Fruit fly (Drosophila melanogaster) whole organism, embryonic: Measurements from ENCODE around the gene CG43338.

Experiments
- Blimp-1 ChIP-seq: fragments of 200-800 bp; sonication (Bioruptor generic); optimal IDR thresholded peaks from 3 replicates; lab custom pipeline; 2018; ENCODE audit warnings: missing biosample characterization, missing genetic modification characterization, mild to moderate bottlenecking, moderate library complexity, missing genetic modification reagents
- CG10267 ChIP-seq: fragments of 200-800 bp; sonication (Bioruptor generic); optimal IDR thresholded peaks from 2 replicates; lab custom pipeline; 2018; ENCODE audit warnings: missing biosample characterization, mild to moderate bottlenecking, missing genetic modification characterization, moderate library complexity
- CG12104 ChIP-seq: fragments of 200-800 bp; sonication (Bioruptor generic); optimal IDR thresholded peaks from 3 replicates; lab custom pipeline; 2016; ENCODE audit warnings: missing biosample characterization, missing genetic modification characterization
- CG12744 ChIP-seq: fragments of 200-800 bp; sonication (Bioruptor generic); optimal IDR thresholded peaks from 2 replicates; lab custom pipeline; 2016; ENCODE audit warnings: missing biosample characterization, missing genetic modification characterization
- CG12942 ChIP-seq: fragments of 200-800 bp; sonication (Bioruptor generic); optimal IDR thresholded peaks from 3 replicates; lab custom pipeline; 2016; ENCODE audit warnings: missing biosample characterization, missing genetic modification characterization
- CG17568 ChIP-seq: fragments of 200-800 bp; sonication (Bioruptor generic); optimal IDR thresholded peaks from 2 replicates; lab custom pipeline; 2018; ENCODE audit warnings: missing biosample characterization, mild to moderate bottlenecking, missing genetic modification characterization, moderate library complexity
- CG17612 ChIP-seq: fragments of 200-800 bp; sonication (Bioruptor generic); IDR thresholded peaks from 2 replicates; pipeline ENCODE4 v1.3.6; 2022; ENCODE audit warnings: missing biosample characterization, missing genetic modification characterization
- CG17802 ChIP-seq: fragments of 200-800 bp; sonication (Bioruptor generic); optimal IDR thresholded peaks from 2 replicates; lab custom pipeline; 2018; ENCODE audit warnings: missing biosample characterization, mild to moderate bottlenecking, missing genetic modification characterization, moderate library complexity
- CG17912 ChIP-seq: fragments of 200-800 bp; sonication (Bioruptor generic); optimal IDR thresholded peaks from 2 replicates; lab custom pipeline; 2018; ENCODE audit warnings: missing biosample characterization, mild to moderate bottlenecking, missing genetic modification characterization
- CG1832 ChIP-seq: fragments of 200-800 bp; sonication (Bioruptor generic); optimal IDR thresholded peaks from 2 replicates; lab custom pipeline; 2017; ENCODE audit warnings: missing biosample characterization, mild to moderate bottlenecking, missing genetic modification characterization, inconsistent platforms
- CG2199 ChIP-seq: fragments of 200-800 bp; sonication (Bioruptor generic); IDR thresholded peaks from 3 replicates; pipeline ENCODE4 v1.3.6; 2022; ENCODE audit warnings: missing biosample characterization, missing genetic modification characterization
- CG2712 ChIP-seq: fragments of 200-800 bp; optimal IDR thresholded peaks from 3 replicates; lab custom pipeline; 2019; ENCODE audit warnings: missing biosample characterization, mild to moderate bottlenecking, missing genetic modification characterization, moderate library complexity
- CG3065 ChIP-seq: fragments of 200-800 bp; sonication (Bioruptor generic); optimal IDR thresholded peaks from 2 replicates; lab custom pipeline; 2016; ENCODE audit warnings: missing biosample characterization, missing genetic modification characterization
- CG32772 ChIP-seq: fragments of 200-800 bp; sonication (Bioruptor generic); IDR thresholded peaks from 2 replicates; pipeline ENCODE4 v1.3.6; 2022; ENCODE audit warnings: missing biosample characterization, missing genetic modification characterization
- CG3281 ChIP-seq: fragments of 200-800 bp; sonication (Bioruptor generic); optimal IDR thresholded peaks from 3 replicates; lab custom pipeline; 2017; ENCODE audit warnings: missing biosample characterization, mild to moderate bottlenecking, missing genetic modification characterization
- CG3995 ChIP-seq: fragments of 200-800 bp; sonication (Bioruptor generic); optimal IDR thresholded peaks from 3 replicates; lab custom pipeline; 2016; ENCODE audit warnings: missing biosample characterization, missing genetic modification characterization
- CG4404 ChIP-seq: fragments of 200-800 bp; sonication (Bioruptor generic); IDR thresholded peaks from 2 replicates; pipeline ENCODE4 v1.3.6; 2022; ENCODE audit warnings: missing biosample characterization, missing genetic modification characterization
- CG4424 ChIP-seq: fragments of 200-800 bp; sonication (Bioruptor generic); optimal IDR thresholded peaks from 3 replicates; lab custom pipeline; 2016; ENCODE audit warnings: missing biosample characterization, missing genetic modification characterization
- CG4820 ChIP-seq: fragments of 200-800 bp; sonication (Bioruptor generic); optimal IDR thresholded peaks from 3 replicates; lab custom pipeline; 2016; ENCODE audit warnings: missing biosample characterization, missing genetic modification characterization
- CG6765 ChIP-seq: fragments of 200-800 bp; sonication (Bioruptor generic); optimal IDR thresholded peaks from 3 replicates; lab custom pipeline; 2017; ENCODE audit warnings: missing biosample characterization, mild to moderate bottlenecking, missing genetic modification characterization
- CG7556 ChIP-seq: fragments of 200-800 bp; sonication (Bioruptor generic); optimal IDR thresholded peaks from 2 replicates; lab custom pipeline; 2017; ENCODE audit warnings: missing biosample characterization, mild to moderate bottlenecking, missing genetic modification characterization
- CG7786 ChIP-seq: fragments of 200-800 bp; sonication (Bioruptor generic); optimal IDR thresholded peaks from 2 replicates; lab custom pipeline; 2016; ENCODE audit warnings: missing biosample characterization, missing genetic modification characterization
- CG8089 ChIP-seq: fragments of 200-800 bp; sonication (Bioruptor generic); optimal IDR thresholded peaks from 3 replicates; lab custom pipeline; 2016; ENCODE audit warnings: missing biosample characterization, missing genetic modification characterization
- CG8478 ChIP-seq: fragments of >200 bp; optimal IDR thresholded peaks from 2 replicates; lab custom pipeline; 2018
- CG8944 ChIP-seq: fragments of 200-800 bp; sonication (Bioruptor generic); optimal IDR thresholded peaks from 3 replicates; lab custom pipeline; 2016; ENCODE audit warnings: missing biosample characterization, missing genetic modification characterization
- CHES-1-like ChIP-seq: fragments of 200-800 bp; sonication (Bioruptor generic); optimal IDR thresholded peaks from 2 replicates; lab custom pipeline; 2016; ENCODE audit warnings: missing biosample characterization, missing genetic modification characterization
- Dip3 ChIP-seq: fragments of 200-800 bp; sonication (Bioruptor generic); optimal IDR thresholded peaks from 3 replicates; lab custom pipeline; 2016; ENCODE audit warnings: missing biosample characterization, missing genetic modification characterization
- Ets97D ChIP-seq: fragments of 200-800 bp; sonication (Bioruptor generic); optimal IDR thresholded peaks from 3 replicates; lab custom pipeline; 2016; ENCODE audit warnings: missing biosample characterization, missing genetic modification characterization
- Fer2 ChIP-seq: fragments of 200-800 bp; sonication (Bioruptor generic); optimal IDR thresholded peaks from 2 replicates; lab custom pipeline; 2018; ENCODE audit warnings: missing biosample characterization, mild to moderate bottlenecking, missing genetic modification characterization, moderate library complexity
- H15 ChIP-seq: fragments of 200-800 bp; sonication (Bioruptor generic); IDR thresholded peaks from 3 replicates; pipeline ENCODE4 v1.3.6; 2022; ENCODE audit warnings: missing biosample characterization, missing genetic modification characterization
- Hr39 ChIP-seq: fragments of >200 bp; optimal IDR thresholded peaks from 2 replicates; lab custom pipeline; 2017
- Max ChIP-seq: fragments of 200-800 bp; sonication (Bioruptor generic); optimal IDR thresholded peaks from 2 replicates; lab custom pipeline; 2016; ENCODE audit warnings: missing biosample characterization, mild to moderate bottlenecking, missing genetic modification characterization
- Mes4 ChIP-seq: fragments of 200-800 bp; sonication (Bioruptor generic); optimal IDR thresholded peaks from 2 replicates; lab custom pipeline; 2016; ENCODE audit warnings: missing biosample characterization, missing genetic modification characterization
- NFAT ChIP-seq: fragments of 200-800 bp; sonication (Bioruptor generic); IDR thresholded peaks from 2 replicates; pipeline ENCODE4 v1.3.6; 2022; ENCODE audit warnings: missing biosample characterization, missing genetic modification characterization
- Poxn ChIP-seq: fragments of 200-800 bp; sonication (Bioruptor generic); IDR thresholded peaks from 2 replicates; pipeline ENCODE4 v1.3.6; 2022; ENCODE audit warnings: missing biosample characterization, missing genetic modification characterization
- Rfx ChIP-seq: fragments of 200-800 bp; sonication (Bioruptor generic); IDR thresholded peaks from 2 replicates; pipeline ENCODE4 v1.3.6; 2022; ENCODE audit warnings: missing biosample characterization, missing genetic modification characterization
- Scr ChIP-seq: fragments of 200-800 bp; sonication (Bioruptor generic); IDR thresholded peaks from 2 replicates; pipeline ENCODE4 v1.3.6; 2022; ENCODE audit warnings: missing biosample characterization, missing genetic modification characterization; ENCODE audit not compliant: partially characterized antibody
- Ssrp ChIP-seq: fragments of 200-800 bp; sonication (Bioruptor generic); optimal IDR thresholded peaks from 2 replicates; lab custom pipeline; 2018; ENCODE audit warnings: missing biosample characterization, mild to moderate bottlenecking, missing genetic modification characterization, moderate library complexity
- Taf1 ChIP-seq: fragments of 200-800 bp; sonication (Bioruptor generic); IDR thresholded peaks from 2 replicates; pipeline ENCODE4 v1.3.6; 2022; ENCODE audit warnings: missing biosample characterization, missing genetic modification characterization
- aop ChIP-seq: fragments of 200-800 bp; sonication (Bioruptor generic); IDR thresholded peaks from 2 replicates; pipeline ENCODE4 v1.3.6; 2022; ENCODE audit warnings: missing biosample characterization, missing genetic modification characterization
- cad ChIP-seq: fragments of >200 bp; optimal IDR thresholded peaks from 2 replicates; lab custom pipeline; 2017; ENCODE audit warnings: missing biosample characterization, missing genetic modification characterization
- da ChIP-seq: fragments of 200-800 bp; sonication (Bioruptor generic); optimal IDR thresholded peaks from 2 replicates; lab custom pipeline; 2016; ENCODE audit warnings: missing biosample characterization, missing genetic modification characterization
- fu2 ChIP-seq: fragments of 200-800 bp; sonication (Bioruptor generic); optimal IDR thresholded peaks from 2 replicates; lab custom pipeline; 2016; ENCODE audit warnings: missing biosample characterization, missing genetic modification characterization
- gsb ChIP-seq: fragments of 200-800 bp; sonication (Bioruptor generic); IDR thresholded peaks from 2 replicates; pipeline ENCODE4 v1.3.6; 2022; ENCODE audit warnings: missing biosample characterization, missing genetic modification characterization
- knrl ChIP-seq: fragments of 200-800 bp; sonication (Bioruptor generic); IDR thresholded peaks from 3 replicates; pipeline ENCODE4 v1.3.6; 2022; ENCODE audit warnings: missing biosample characterization, missing genetic modification characterization; ENCODE audit not compliant: partially characterized antibody
- mam ChIP-seq: fragments of 200-800 bp; sonication (Bioruptor generic); optimal IDR thresholded peaks from 3 replicates; lab custom pipeline; 2016; ENCODE audit warnings: missing biosample characterization, missing genetic modification characterization
- mirr ChIP-seq: fragments of 200-800 bp; sonication (Bioruptor generic); optimal IDR thresholded peaks from 3 replicates; lab custom pipeline; 2018; ENCODE audit warnings: missing biosample characterization, mild to moderate bottlenecking, missing genetic modification characterization
- org-1 ChIP-seq: fragments of 200-800 bp; sonication (Bioruptor generic); optimal IDR thresholded peaks from 2 replicates; lab custom pipeline; 2017; ENCODE audit warnings: missing biosample characterization, missing genetic modification characterization
- salm ChIP-seq: fragments of 200-800 bp; sonication (Bioruptor generic); optimal IDR thresholded peaks from 2 replicates; lab custom pipeline; 2018; ENCODE audit warnings: missing biosample characterization, mild to moderate bottlenecking, missing genetic modification characterization
- sens ChIP-seq: fragments of 200-800 bp; sonication (Bioruptor generic); peaks from one replicate; lab custom pipeline; 2016; ENCODE audit warnings: missing biosample characterization, missing genetic modification characterization
- stc ChIP-seq: fragments of 200-800 bp; sonication (Bioruptor generic); IDR thresholded peaks from 2 replicates; pipeline ENCODE4 v1.3.6; 2022; ENCODE audit warnings: missing biosample characterization, missing genetic modification characterization
- usp ChIP-seq: fragments of >200 bp; optimal IDR thresholded peaks from 2 replicates; lab custom pipeline; 2017; ENCODE audit warnings: missing biosample characterization, missing genetic modification characterization
- zfh2 ChIP-seq: fragments of 200-800 bp; sonication (Bioruptor generic); optimal IDR thresholded peaks from 2 replicates; lab custom pipeline; 2016; ENCODE audit warnings: missing biosample characterization, missing genetic modification characterization

CG43338 gene

DNA sequence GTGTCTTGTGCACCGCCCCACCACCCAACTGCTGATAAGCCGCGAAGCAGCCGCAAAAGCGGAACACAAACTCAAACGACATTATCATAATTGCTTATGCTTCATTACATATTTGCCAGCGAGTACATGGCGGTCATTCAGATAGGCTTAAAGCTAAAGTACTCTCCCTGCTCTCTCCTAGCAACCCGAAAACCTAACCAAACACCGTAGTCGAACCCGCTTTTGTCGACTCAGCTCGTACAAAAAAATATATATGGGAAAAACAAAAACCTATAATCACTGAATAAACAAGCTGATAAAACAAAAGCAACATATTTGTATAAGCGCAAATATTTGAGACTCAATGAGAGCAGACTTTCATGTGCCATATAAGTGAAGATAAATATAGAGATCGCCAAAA lies 44.1 kb downstream of the CG43338 start:
- TF ChIP-seq CG3065 (GFP tag; lab: Kevin White, UChicago) = peak; percentile 72
- TF ChIP-seq salm = peak; percentile 79
- no peak for TF ChIP-seq zfh2
- peak; percentile 77 for TF ChIP-seq Blimp-1
- peak; percentile 58 for TF ChIP-seq Fer2 (tag; lab: Kevin White, UChicago)
- no peak for TF ChIP-seq Ssrp (tag; lab: Kevin White, UChicago)
- TF ChIP-seq CG12104 = peak; percentile 84
- peak; percentile 91 for TF ChIP-seq Mes4
- peak; percentile 86 for TF ChIP-seq CG8089
- no peak for TF ChIP-seq aop (GFP tag; lab: Robert Waterston, UW)
- peak; percentile 51 for TF ChIP-seq gsb (GFP tag; lab: Robert Waterston, UW)
- no peak for TF ChIP-seq CG1832 (GFP tag; lab: Kevin White, UChicago)
- TF ChIP-seq Scr (GFP tag; lab: Robert Waterston, UW) = no peak
- peak; percentile 84 for TF ChIP-seq CG12744 (GFP tag; lab: Kevin White, UChicago)
- peak; percentile 40 for TF ChIP-seq CG17912 (GFP tag; lab: Kevin White, UChicago)
- peak; percentile 52; the same call in 1 of the 2 replicates for TF ChIP-seq stc (GFP tag; lab: Robert Waterston, UW)
- peak; percentile 68 for TF ChIP-seq mirr (GFP tag; lab: Kevin White, UChicago)
- TF ChIP-seq Rfx (GFP tag; lab: Robert Waterston, UW) = peak; percentile 67; the same call in 1 of the 2 replicates
- peak; percentile 54 for TF ChIP-seq Dip3 (GFP tag; lab: Kevin White, UChicago)
- TF ChIP-seq CG12942 (GFP tag; lab: Kevin White, UChicago) = peak; percentile 70
- TF ChIP-seq H15 (GFP tag; lab: Robert Waterston, UW) = no peak
- 0 out of 2 replicates have a peak, but pooled peaks have one; percentile 9 for TF ChIP-seq Taf1 (GFP tag; lab: Robert Waterston, UW)
- peak; percentile 28 for TF ChIP-seq CG10267 (tag; lab: Kevin White, UChicago)
- TF ChIP-seq CG4820 (GFP tag; lab: Kevin White, UChicago) = peak; percentile 47
- peak; percentile 79 for TF ChIP-seq da (GFP tag; lab: Kevin White, UChicago)
- no peak for TF ChIP-seq Poxn (GFP tag; lab: Robert Waterston, UW)
- TF ChIP-seq CG8478 (lab: Kevin White, UChicago) = no peak
- TF ChIP-seq CG17612 (GFP tag; lab: Robert Waterston, UW) = 0 out of 2 replicates have a peak, but pooled peaks have one; percentile 46
- TF ChIP-seq CG4424 (GFP tag; lab: Kevin White, UChicago) = peak; percentile 58
- TF ChIP-seq mam (GFP tag; lab: Kevin White, UChicago) = peak; percentile 64
- TF ChIP-seq CG7556 (GFP tag; lab: Kevin White, UChicago) = peak; percentile 89
- TF ChIP-seq Hr39 (lab: Kevin White, UChicago) = no peak
- peak; percentile 51 for TF ChIP-seq Ets97D
- TF ChIP-seq CG7786 = peak; percentile 72
- no peak; the same call in 2 of the 3 replicates for TF ChIP-seq CG2199 (GFP tag; lab: Robert Waterston, UW)
- peak; percentile 57 for TF ChIP-seq CG2712 (tag; lab: Kevin White, UChicago)
- TF ChIP-seq CG3995 = no peak
- peak; percentile 79 for TF ChIP-seq Max (GFP tag; lab: Kevin White, UChicago)
- TF ChIP-seq CG32772 (GFP tag; lab: Robert Waterston, UW) = peak; percentile 53
- peak; percentile 89 for TF ChIP-seq CG3281 (GFP tag; lab: Kevin White, UChicago)
- no peak for TF ChIP-seq usp
- TF ChIP-seq CG17802 (tag; lab: Kevin White, UChicago) = no peak
- TF ChIP-seq NFAT = peak; percentile 27; the same call in 1 of the 2 replicates
- TF ChIP-seq org-1 (GFP tag; lab: Kevin White, UChicago) = peak; percentile 92
- TF ChIP-seq CHES-1-like = peak; percentile 93
- peak; percentile 16 for TF ChIP-seq fu2 (GFP tag; lab: Kevin White, UChicago)
- peak; percentile 99 for TF ChIP-seq sens (GFP tag; lab: Kevin White, UChicago)
- peak; percentile 95 for TF ChIP-seq CG17568
- no peak for TF ChIP-seq CG4404
- TF ChIP-seq cad (GFP tag; lab: Kevin White, UChicago) = no peak
- peak; percentile 84 for TF ChIP-seq CG8944
- peak; percentile 87 for TF ChIP-seq CG6765 (GFP tag; lab: Kevin White, UChicago)
- TF ChIP-seq knrl (GFP tag; lab: Robert Waterston, UW) = no peak
